Worm (Caenorhabditis elegans): ENCODE measurements around the gene phat-7.

The phat-7 gene

ce11 chrV:4063559-4064164 is 17.4 kb downstream of the phat-7 start:
- TF ChIP-seq lin-15B (tag; optimal IDR thresholded peaks at IDR 0.05): peak; percentile 4

- TF ChIP-seq lin-39 (tag; optimal IDR thresholded peaks at IDR 0.05): no peak
- no peak for TF ChIP-seq aly-2 (tag; optimal IDR thresholded peaks at IDR 0.05)
- TF ChIP-seq fkh-2 (tag; optimal IDR thresholded peaks at IDR 0.05): no peak
- TF ChIP-seq skn-1 (tag; optimal IDR thresholded peaks at IDR 0.05): no peak
- no peak for TF ChIP-seq nhr-237 (tag; optimal IDR thresholded peaks at IDR 0.05)
- TF ChIP-seq ceh-28 (tag; optimal IDR thresholded peaks at IDR 0.05): no peak
- TF ChIP-seq ama-1 (optimal IDR thresholded peaks at IDR 0.05): no peak
- no peak for TF ChIP-seq sea-2 (GFP tag; optimal IDR thresholded peaks at IDR 0.05)
- TF ChIP-seq nhr-23 (tag; optimal IDR thresholded peaks at IDR 0.05): no peak
Observed at ce11 chrV:4073455-4073854, 27.2 kb downstream of the phat-7 start, which contains the start of gene otpl-2. TSS of gene otpl-2 (plus strand) at chrV:4073755.

- TF ChIP-seq lin-15B (tag; optimal IDR thresholded peaks at IDR 0.05) (no peak), fos-1 (tag; optimal IDR thresholded peaks at IDR 0.05) (no peak), nhr-12 (tag; optimal IDR thresholded peaks at IDR 0.05) (no peak), ztf-4 (tag; optimal IDR thresholded peaks at IDR 0.05) (no peak), daf-12 (tag; optimal IDR thresholded peaks at IDR 0.05) (no peak), elt-3 (tag; optimal IDR thresholded peaks at IDR 0.05) (no peak), ZK546.5 (tag; optimal IDR thresholded peaks at IDR 0.05) (no peak), mdl-1 (tag; optimal IDR thresholded peaks at IDR 0.05) (no peak), egl-27 (tag; optimal IDR thresholded peaks at IDR 0.05) (no peak)
Observed at ce11 chrV:4080546-4080945, 34.3 kb downstream of the phat-7 start.

- TF ChIP-seq elt-1 (tag; optimal IDR thresholded peaks at IDR 0.05): no peak
- TF ChIP-seq nhr-11 (tag; optimal IDR thresholded peaks at IDR 0.05): no peak
- TF ChIP-seq ceh-16 (tag; optimal IDR thresholded peaks at IDR 0.05): no peak
- TF ChIP-seq unc-62 (GFP tag; optimal IDR thresholded peaks at IDR 0.05): no peak
- TF ChIP-seq skn-1 (tag; optimal IDR thresholded peaks at IDR 0.05): no peak
Observed at ce11 chrV:4081283-4081682, 35.1 kb downstream of the phat-7 start, which contains the start of gene srh-211. TSS of gene srh-211 (minus strand) at chrV:4081383.

- TF ChIP-seq hmg-11 (tag; optimal IDR thresholded peaks at IDR 0.05) (no peak), eor-1 (tag; optimal IDR thresholded peaks at IDR 0.05) (no peak), ceh-16 (tag; optimal IDR thresholded peaks at IDR 0.05) (no peak), ceh-28 (tag; optimal IDR thresholded peaks at IDR 0.05) (no peak), aly-2 (tag; optimal IDR thresholded peaks at IDR 0.05) (no peak), fos-1 (tag; optimal IDR thresholded peaks at IDR 0.05) (no peak), nhr-77 (tag; optimal IDR thresholded peaks at IDR 0.05) (no peak), fkh-2 (tag; optimal IDR thresholded peaks at IDR 0.05) (no peak), elt-2 (tag; optimal IDR thresholded peaks at IDR 0.05) (no peak), nhr-23 (tag; optimal IDR thresholded peaks at IDR 0.05) (no peak), elt-3 (tag; optimal IDR thresholded peaks at IDR 0.05) (no peak), nhr-237 (tag; optimal IDR thresholded peaks at IDR 0.05) (no peak), ama-1 (optimal IDR thresholded peaks at IDR 0.05) (no peak), unc-62 (GFP tag; optimal IDR thresholded peaks at IDR 0.05) (no peak), ztf-4 (tag; optimal IDR thresholded peaks at IDR 0.05) (no peak), pha-4 (tag; optimal IDR thresholded peaks at IDR 0.05) (no peak), sea-2 (GFP tag; optimal IDR thresholded peaks at IDR 0.05) (no peak), unc-39 (tag; optimal IDR thresholded peaks at IDR 0.05) (no peak), ZK546.5 (tag; optimal IDR thresholded peaks at IDR 0.05) (no peak), nhr-43 (tag; optimal IDR thresholded peaks at IDR 0.05; ENCODE audit: poor library complexity, severe bottlenecking) (no peak)
Observed at ce11 chrV:4082952-4083351, 36.7 kb downstream of the phat-7 start, which contains the start of gene F38H12.5. TSS of gene F38H12.5 (minus strand) at chrV:4083052.

ce11 chrV:4094740-4095139 is 48.5 kb downstream of the phat-7 start, which contains the start of gene nhr-181:
TSS of gene nhr-181 (plus strand) at chrV:4095040.
- TF ChIP-seq elt-1 (tag; optimal IDR thresholded peaks at IDR 0.05): no peak
- TF ChIP-seq eor-1 (tag; optimal IDR thresholded peaks at IDR 0.05): no peak
- no peak for TF ChIP-seq unc-62 (GFP tag; optimal IDR thresholded peaks at IDR 0.05)
- TF ChIP-seq fkh-10 (GFP tag; optimal IDR thresholded peaks at IDR 0.05): no peak
- no peak for TF ChIP-seq ceh-16 (tag; optimal IDR thresholded peaks at IDR 0.05)
- TF ChIP-seq daf-12 (tag; optimal IDR thresholded peaks at IDR 0.05): no peak
- TF ChIP-seq nhr-25 (tag; optimal IDR thresholded peaks at IDR 0.05): no peak
- TF ChIP-seq nhr-11 (tag; optimal IDR thresholded peaks at IDR 0.05): no peak
- no peak for TF ChIP-seq ceh-9 (tag; optimal IDR thresholded peaks at IDR 0.05)
- no peak for TF ChIP-seq aly-2 (tag; optimal IDR thresholded peaks at IDR 0.05)
- no peak for TF ChIP-seq pqm-1 (tag; optimal IDR thresholded peaks at IDR 0.05)
- no peak for TF ChIP-seq nhr-237 (tag; optimal IDR thresholded peaks at IDR 0.05)
- TF ChIP-seq nhr-12 (tag; optimal IDR thresholded peaks at IDR 0.05): no peak
- TF ChIP-seq nhr-77 (tag; optimal IDR thresholded peaks at IDR 0.05): no peak
- TF ChIP-seq ama-1 (optimal IDR thresholded peaks at IDR 0.05): no peak
- no peak for TF ChIP-seq lsy-12 (tag; optimal IDR thresholded peaks at IDR 0.05)
- TF ChIP-seq jun-1 (tag; optimal IDR thresholded peaks at IDR 0.05): no peak
- no peak for TF ChIP-seq fos-1 (tag; optimal IDR thresholded peaks at IDR 0.05)
- no peak for TF ChIP-seq nhr-23 (tag; optimal IDR thresholded peaks at IDR 0.05)
